Fruit fly (Drosophila melanogaster): ENCODE measurements around the gene APC4.

The APC4 gene

DNA sequence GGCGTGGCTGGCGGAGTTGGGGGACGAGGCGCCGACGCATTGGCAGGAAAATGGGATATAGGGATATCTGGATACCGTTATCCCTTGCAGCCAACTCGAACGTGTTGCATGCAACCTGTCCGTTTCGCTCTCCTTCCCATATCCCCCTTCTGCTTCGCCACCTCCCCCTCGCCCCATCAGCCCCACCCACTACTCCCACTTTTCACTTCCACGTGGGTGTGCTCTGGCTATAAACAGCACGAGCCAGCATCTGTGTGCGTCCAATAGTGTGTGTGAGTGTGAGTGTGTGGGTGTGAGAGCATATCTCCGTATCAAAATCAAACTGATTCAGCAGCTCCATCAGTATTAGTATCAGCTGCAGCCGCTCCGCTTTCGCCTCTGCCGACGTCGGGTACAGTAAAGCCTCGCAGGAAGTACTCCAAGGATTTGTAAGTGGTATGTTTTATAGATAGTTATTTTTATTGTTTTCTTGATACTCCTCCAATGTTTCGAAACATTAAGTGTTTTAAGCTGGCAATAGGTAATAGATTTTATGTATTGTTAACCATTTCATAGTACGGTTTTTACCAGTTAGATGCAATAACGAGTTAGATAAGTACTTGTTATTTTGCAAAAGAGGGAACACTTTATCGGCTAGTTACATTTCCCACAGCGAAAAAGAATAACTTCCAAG, 36.4 kb downstream of the APC4 start:
- TF ChIP-seq CG17806 (tag; optimal IDR thresholded peaks at IDR 0.05) (peak; percentile 18), gl (tag; optimal IDR thresholded peaks at IDR 0.05) (no peak), Pif1A (GFP tag; optimal IDR thresholded peaks at IDR 0.05) (no peak), D1 (tag; optimal IDR thresholded peaks at IDR 0.05) (no peak), CG34367 (tag; optimal IDR thresholded peaks at IDR 0.05) (no peak), Ets98B (GFP tag; IDR thresholded peaks at IDR 0.05) (no peak), fd96Ca (GFP tag; IDR thresholded peaks at IDR 0.05) (peak; percentile 46; the same call in 1 of the 3 replicates), CG12605 (GFP tag; IDR thresholded peaks at IDR 0.05) (no peak), Snoo (tag; optimal IDR thresholded peaks at IDR 0.05) (no peak), CG8301 (tag; optimal IDR thresholded peaks at IDR 0.05) (peak; percentile 45), CG9948 (tag; optimal IDR thresholded peaks at IDR 0.05) (no peak), CG8159 (tag; optimal IDR thresholded peaks at IDR 0.05) (peak; percentile 47), Pif1B (GFP tag; optimal IDR thresholded peaks at IDR 0.05) (no peak), CG13204 (GFP tag; optimal IDR thresholded peaks at IDR 0.05) (no peak), CG14655 (GFP tag; optimal IDR thresholded peaks at IDR 0.05) (peak; percentile 63), CG4496 (GFP tag; IDR thresholded peaks at IDR 0.05) (0 out of 3 replicates have a peak, but pooled peaks have one; percentile 38), CG32121 (GFP tag; IDR thresholded peaks at IDR 0.05) (no peak), EcR (GFP tag; optimal IDR thresholded peaks at IDR 0.05) (no peak), CG15710 (tag; optimal IDR thresholded peaks at IDR 0.05) (no peak)

- TF ChIP-seq Pif1B (GFP tag; optimal IDR thresholded peaks at IDR 0.05) (no peak), CG14655 (GFP tag; optimal IDR thresholded peaks at IDR 0.05) (peak; percentile 1), Ets98B (GFP tag; IDR thresholded peaks at IDR 0.05) (no peak), CG8159 (tag; optimal IDR thresholded peaks at IDR 0.05) (no peak), CG8301 (tag; optimal IDR thresholded peaks at IDR 0.05) (no peak), CG4496 (GFP tag; IDR thresholded peaks at IDR 0.05) (no peak), CG9948 (tag; optimal IDR thresholded peaks at IDR 0.05) (no peak), CG13204 (GFP tag; optimal IDR thresholded peaks at IDR 0.05) (no peak)
Measured at dm6 chrX:9119671-9120364, 37.1 kb downstream of the APC4 start.

DNA sequence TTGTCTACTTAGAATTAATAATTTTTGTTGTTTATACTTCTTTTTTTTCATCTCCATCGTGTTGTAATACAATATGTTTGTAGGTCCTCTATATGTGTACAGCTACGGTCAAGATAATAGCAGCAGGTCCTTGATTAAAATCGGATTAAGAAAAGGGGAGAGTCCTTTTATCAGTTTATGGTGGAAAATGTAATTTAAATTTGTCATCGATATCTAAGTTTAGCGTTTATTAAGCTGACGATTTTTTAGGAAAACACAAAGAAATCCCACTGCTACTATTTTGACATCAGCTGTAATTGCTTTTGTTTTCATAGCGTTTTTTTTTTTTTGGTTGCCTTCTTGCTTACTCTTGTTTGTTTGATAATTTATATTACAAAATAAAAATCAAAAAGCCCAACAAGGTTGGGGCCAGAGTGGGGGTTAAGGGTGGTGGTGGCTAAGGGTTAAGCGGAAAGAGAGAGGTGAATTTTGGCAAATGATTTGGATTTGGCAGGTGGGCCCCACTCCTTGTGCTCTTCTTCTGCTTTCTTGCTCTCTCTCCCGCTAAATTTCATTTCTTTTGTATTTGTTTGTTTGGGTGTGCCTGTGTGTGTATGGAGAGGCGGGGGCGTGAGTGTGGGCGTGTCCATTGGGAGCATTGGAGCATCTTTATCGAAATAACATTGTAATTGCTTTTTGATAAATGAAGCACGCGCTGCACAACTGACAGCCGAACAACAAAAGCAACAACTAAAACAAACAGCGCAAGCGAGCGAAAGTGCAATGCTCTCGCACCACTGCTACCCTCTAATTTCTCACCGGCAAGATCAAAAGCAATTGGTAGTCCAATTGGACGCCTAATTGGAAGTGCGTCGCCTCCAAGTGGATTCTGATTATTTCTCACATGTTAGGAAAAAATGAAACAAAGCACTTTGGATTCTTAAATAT, 38.4 kb downstream of the APC4 start:
- TF ChIP-seq CG10348 (GFP tag; IDR thresholded peaks at IDR 0.05) (no peak), EcR (GFP tag; optimal IDR thresholded peaks at IDR 0.05) (no peak), CG9948 (tag; optimal IDR thresholded peaks at IDR 0.05) (peak; percentile 34), Snoo (tag; optimal IDR thresholded peaks at IDR 0.05) (peak; percentile 35), CG34367 (tag; optimal IDR thresholded peaks at IDR 0.05) (no peak), CG15710 (tag; optimal IDR thresholded peaks at IDR 0.05) (peak; percentile 21), CG8301 (tag; optimal IDR thresholded peaks at IDR 0.05) (peak; percentile 36), CG32121 (GFP tag; IDR thresholded peaks at IDR 0.05) (peak; percentile 29; the same call in 1 of the 2 replicates), CG8159 (tag; optimal IDR thresholded peaks at IDR 0.05) (peak; percentile 53), fd96Ca (GFP tag; IDR thresholded peaks at IDR 0.05) (no peak), Pif1B (GFP tag; optimal IDR thresholded peaks at IDR 0.05) (peak; percentile 16), CG17806 (tag; optimal IDR thresholded peaks at IDR 0.05) (peak; percentile 29), CG12605 (GFP tag; IDR thresholded peaks at IDR 0.05) (no peak), CG14655 (GFP tag; optimal IDR thresholded peaks at IDR 0.05) (peak; percentile 39), CG4496 (GFP tag; IDR thresholded peaks at IDR 0.05) (0 out of 3 replicates have a peak, but pooled peaks have one; percentile 27), Pif1A (GFP tag; optimal IDR thresholded peaks at IDR 0.05) (peak; percentile 28), D1 (tag; optimal IDR thresholded peaks at IDR 0.05) (no peak)

dm6 chrX:9122492-9122891, 39.8 kb downstream of the APC4 start:
- TF ChIP-seq fd96Ca (GFP tag; IDR thresholded peaks at IDR 0.05) (0 out of 3 replicates have a peak, but pooled peaks have one; percentile 27), CG17806 (tag; optimal IDR thresholded peaks at IDR 0.05) (no peak)

DNA sequence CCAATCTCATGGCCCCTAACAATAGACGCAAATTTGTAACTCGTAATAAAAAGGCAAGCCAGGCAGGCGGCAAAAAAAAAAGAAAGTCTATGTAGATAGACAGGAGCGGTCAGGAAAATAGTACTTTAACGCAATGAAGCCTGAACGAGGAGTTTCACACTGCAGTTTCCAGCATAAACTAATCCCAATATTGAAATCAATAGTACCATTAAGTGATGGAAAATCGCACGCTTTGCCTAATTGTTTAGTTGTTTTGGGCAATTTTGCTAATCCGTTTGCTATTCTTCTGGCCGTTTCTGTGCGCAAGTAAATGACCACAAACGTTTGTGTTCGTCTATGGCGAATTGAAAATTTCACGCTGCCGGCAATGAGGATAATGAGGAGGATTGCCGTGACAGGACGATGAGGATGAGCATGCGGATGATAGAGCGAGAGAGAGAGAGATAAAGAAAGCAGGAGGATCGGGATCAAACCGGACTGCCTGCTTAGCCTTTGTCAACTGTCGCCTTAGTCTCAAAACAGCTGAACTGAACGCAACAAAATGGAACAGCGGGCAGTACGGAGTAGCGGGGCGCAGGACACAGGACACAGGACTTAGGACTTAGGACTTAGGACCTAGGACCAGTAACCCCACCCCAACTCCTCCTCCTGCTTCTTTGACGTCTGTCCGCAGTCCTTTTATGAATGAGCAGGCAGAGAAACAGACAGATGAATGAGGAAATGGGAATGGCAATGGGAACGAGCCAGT, 44.7 kb downstream of the APC4 start:
- TF ChIP-seq CG14655 (GFP tag; optimal IDR thresholded peaks at IDR 0.05) (peak; percentile 10), Snoo (tag; optimal IDR thresholded peaks at IDR 0.05) (no peak)

DNA sequence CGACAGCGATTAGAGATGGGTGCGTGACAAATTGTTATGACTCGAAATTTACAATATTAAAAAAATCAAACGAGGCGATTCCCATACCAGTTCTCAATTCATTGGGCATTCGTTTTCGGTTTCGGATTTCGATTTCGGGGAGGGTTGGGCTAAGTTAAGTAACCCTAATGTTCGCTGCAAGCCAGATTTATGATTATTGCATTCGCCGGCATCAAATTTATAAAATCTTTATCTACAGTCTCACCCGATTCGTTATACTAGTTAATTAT, 45.2 kb downstream of the APC4 start:
- no peak for TF ChIP-seq CG13204 (GFP tag; optimal IDR thresholded peaks at IDR 0.05)
- TF ChIP-seq CG15710 (tag; optimal IDR thresholded peaks at IDR 0.05): no peak
